Fruit fly (Drosophila melanogaster): Measurements from ENCODE around the gene CG8673.

dm6 chr2L:8156682-8157081 lies 32.6 kb downstream of the CG8673 start:
- TF ChIP-seq Gug (GFP tag; IDR thresholded peaks at IDR 0.05) (no peak; the same call in 1 of the 2 replicates), Met (GFP tag; optimal IDR thresholded peaks at IDR 0.05) (peak; percentile 64), cyc (GFP tag; optimal IDR thresholded peaks at IDR 0.05) (peak; percentile 74)

All from whole organism, prepupa.